Fruit fly (Drosophila melanogaster) whole organism, embryonic: ENCODE measurements around the gene Pss.

Experiments used
- ATbp ChIP-seq: fragments of 200-800 bp; sonication (Bioruptor generic); optimal IDR thresholded peaks from 2 replicates; lab custom pipeline; 2017; ENCODE audit warnings: missing biosample characterization, mild to moderate bottlenecking, missing genetic modification characterization, missing genetic modification reagents
- Abd-B ChIP-seq: fragments of 200-800 bp; sonication (Bioruptor generic); optimal IDR thresholded peaks from 2 replicates; lab custom pipeline; 2018; ENCODE audit warnings: missing biosample characterization, mild to moderate bottlenecking, missing genetic modification characterization, moderate library complexity
- Bgb ChIP-seq: fragments of 200-800 bp; sonication (Bioruptor generic); IDR thresholded peaks from 2 replicates; pipeline ENCODE4 v1.3.6; 2022; ENCODE audit warnings: missing biosample characterization, missing genetic modification characterization; ENCODE audit not compliant: partially characterized antibody
- CG10147 ChIP-seq: fragments of 200-800 bp; sonication (Bioruptor generic); optimal IDR thresholded peaks from 2 replicates; lab custom pipeline; 2019; ENCODE audit warnings: missing biosample characterization, mild to moderate bottlenecking, missing genetic modification characterization, moderate library complexity
- CG10462 ChIP-seq: fragments of 200-800 bp; sonication (Bioruptor generic); optimal IDR thresholded peaks from 2 replicates; lab custom pipeline; 2016; ENCODE audit warnings: missing biosample characterization, missing genetic modification characterization
- CG10654 ChIP-seq: fragments of 200-800 bp; sonication (Bioruptor generic); optimal IDR thresholded peaks from 2 replicates; lab custom pipeline; 2016; ENCODE audit warnings: missing biosample characterization, missing genetic modification characterization
- CG11247 ChIP-seq: fragments of 200-800 bp; sonication (Bioruptor generic); IDR thresholded peaks from 2 replicates; pipeline ENCODE4 v1.3.6; 2022; ENCODE audit warnings: missing biosample characterization, missing genetic modification characterization
- CG11695 ChIP-seq: fragments of 200-800 bp; sonication (Bioruptor generic); IDR thresholded peaks from 3 replicates; pipeline ENCODE4 v1.3.6; 2022; ENCODE audit warnings: missing biosample characterization, missing genetic modification characterization
- CG12744 ChIP-seq: fragments of 200-800 bp; sonication (Bioruptor generic); optimal IDR thresholded peaks from 2 replicates; lab custom pipeline; 2016; ENCODE audit warnings: missing biosample characterization, missing genetic modification characterization
- CG16815 ChIP-seq: fragments of 200-800 bp; sonication (Bioruptor generic); optimal IDR thresholded peaks from 3 replicates; lab custom pipeline; 2017; ENCODE audit warnings: missing biosample characterization, mild to moderate bottlenecking, missing genetic modification characterization
- CG1792 ChIP-seq: fragments of 200-800 bp; sonication (Bioruptor generic); optimal IDR thresholded peaks from 2 replicates; lab custom pipeline; 2016; ENCODE audit warnings: missing biosample characterization, missing genetic modification characterization
- CG18011 ChIP-seq: fragments of 200-800 bp; sonication (Bioruptor generic); optimal IDR thresholded peaks from 2 replicates; lab custom pipeline; 2017; ENCODE audit warnings: missing biosample characterization, missing genetic modification characterization, mild to moderate bottlenecking, moderate library complexity, missing genotype
- CG1832 ChIP-seq: fragments of 200-800 bp; sonication (Bioruptor generic); optimal IDR thresholded peaks from 2 replicates; lab custom pipeline; 2017; ENCODE audit warnings: missing biosample characterization, mild to moderate bottlenecking, missing genetic modification characterization, inconsistent platforms
- CG30020 ChIP-seq: fragments of 200-800 bp; optimal IDR thresholded peaks from 2 replicates; lab custom pipeline; 2019; ENCODE audit warnings: missing biosample characterization, mild to moderate bottlenecking, missing genetic modification characterization, moderate library complexity
- CG30431 ChIP-seq: fragments of 200-800 bp; sonication (Bioruptor generic); optimal IDR thresholded peaks from 2 replicates; lab custom pipeline; 2017; ENCODE audit warnings: missing biosample characterization, missing genetic modification characterization
- CG31365 ChIP-seq: fragments of 200-800 bp; sonication (Bioruptor generic); optimal IDR thresholded peaks from 2 replicates; lab custom pipeline; 2018; ENCODE audit warnings: missing biosample characterization, mild to moderate bottlenecking, missing genetic modification characterization
- CG34376 ChIP-seq: fragments of 200-800 bp; sonication (Bioruptor generic); optimal IDR thresholded peaks from 2 replicates; lab custom pipeline; 2018; ENCODE audit warnings: missing biosample characterization, mild to moderate bottlenecking, missing genetic modification characterization
- CG3838 ChIP-seq: fragments of 200-800 bp; sonication (Bioruptor generic); optimal IDR thresholded peaks from 3 replicates; lab custom pipeline; 2016; ENCODE audit warnings: missing biosample characterization, missing genetic modification characterization
- CG4328 ChIP-seq: fragments of 200-800 bp; sonication (Bioruptor generic); optimal IDR thresholded peaks from 3 replicates; lab custom pipeline; 2017; ENCODE audit warnings: missing biosample characterization, missing genetic modification reagents, missing genetic modification characterization
- CG6654 ChIP-seq: fragments of 200-800 bp; sonication (Bioruptor generic); optimal IDR thresholded peaks from 2 replicates; lab custom pipeline; 2017; ENCODE audit warnings: missing biosample characterization, mild to moderate bottlenecking, missing genetic modification characterization
- CG6854 ChIP-seq: fragments of 200-800 bp; sonication (Bioruptor generic); optimal IDR thresholded peaks from 3 replicates; lab custom pipeline; 2017; ENCODE audit warnings: missing biosample characterization, mild to moderate bottlenecking, missing genetic modification characterization
- CG7928 ChIP-seq: fragments of 200-800 bp; sonication (Bioruptor generic); optimal IDR thresholded peaks from 2 replicates; lab custom pipeline; 2017; ENCODE audit warnings: missing biosample characterization, mild to moderate bottlenecking, missing genetic modification characterization
- CG9727 ChIP-seq: fragments of 200-800 bp; sonication (Bioruptor generic); optimal IDR thresholded peaks from 3 replicates; lab custom pipeline; 2017; ENCODE audit warnings: missing biosample characterization, mild to moderate bottlenecking, missing genetic modification characterization
- CG9797 ChIP-seq: fragments of 200-800 bp; sonication (Bioruptor generic); optimal IDR thresholded peaks from 3 replicates; lab custom pipeline; 2018; ENCODE audit warnings: missing biosample characterization, mild to moderate bottlenecking, missing genetic modification characterization
- CkIIα-i1 ChIP-seq: fragments of 200-800 bp; sonication (Bioruptor generic); IDR thresholded peaks from 2 replicates; pipeline ENCODE4 v1.3.6; 2022; ENCODE audit warnings: missing biosample characterization, missing genetic modification characterization
- Deaf1 ChIP-seq: fragments of 200-800 bp; optimal IDR thresholded peaks from 3 replicates; lab custom pipeline; 2019; ENCODE audit warnings: missing biosample characterization, mild to moderate bottlenecking, missing genetic modification characterization, moderate library complexity
- Gsc ChIP-seq: fragments of 200-800 bp; sonication (Bioruptor generic); IDR thresholded peaks from 2 replicates; pipeline ENCODE4 v1.3.6; 2022; ENCODE audit warnings: missing biosample characterization, missing genetic modification characterization
- HHEX ChIP-seq: fragments of 200-800 bp; sonication (Bioruptor generic); optimal IDR thresholded peaks from 3 replicates; lab custom pipeline; 2017; ENCODE audit warnings: missing biosample characterization, mild to moderate bottlenecking, missing genetic modification characterization, missing genetic modification reagents
- MTF-1 ChIP-seq: fragments of 200-800 bp; sonication (Bioruptor generic); optimal IDR thresholded peaks from 2 replicates; lab custom pipeline; 2018; ENCODE audit warnings: missing biosample characterization, mild to moderate bottlenecking, missing genetic modification characterization, borderline replicate concordance
- Meics ChIP-seq: fragments of 200-800 bp; sonication (Bioruptor generic); optimal IDR thresholded peaks from 2 replicates; lab custom pipeline; 2017; ENCODE audit warnings: missing biosample characterization, mild to moderate bottlenecking, missing genetic modification characterization
- Mrtf ChIP-seq: fragments of 200-800 bp; sonication (Bioruptor generic); IDR thresholded peaks from 3 replicates; pipeline ENCODE4 v1.3.6; 2022; ENCODE audit warnings: missing biosample characterization, missing genetic modification characterization
- Sry-δ ChIP-seq: fragments of 200-800 bp; sonication (Bioruptor generic); optimal IDR thresholded peaks from 2 replicates; lab custom pipeline; 2016; ENCODE audit warnings: missing biosample characterization, missing genetic modification characterization
- az2 ChIP-seq: fragments of 200-800 bp; sonication (Bioruptor generic); optimal IDR thresholded peaks from 3 replicates; lab custom pipeline; 2016; ENCODE audit warnings: missing biosample characterization, missing genetic modification characterization
- cas ChIP-seq: fragments of 200-800 bp; sonication (Bioruptor generic); IDR thresholded peaks from 2 replicates; pipeline ENCODE4 v1.3.6; 2022; ENCODE audit warnings: missing biosample characterization, missing genetic modification characterization
- cato ChIP-seq: fragments of 200-800 bp; sonication (Bioruptor generic); optimal IDR thresholded peaks from 2 replicates; lab custom pipeline; 2016; ENCODE audit warnings: missing biosample characterization, missing genetic modification characterization, borderline replicate concordance
- chinmo ChIP-seq: fragments of 200-800 bp; sonication (Bioruptor generic); IDR thresholded peaks from 4 replicates; pipeline ENCODE4 v1.3.6; 2022; ENCODE audit warnings: missing biosample characterization, missing genetic modification characterization; ENCODE audit not compliant: partially characterized antibody
- danr ChIP-seq: fragments of 200-800 bp; sonication (Bioruptor generic); IDR thresholded peaks from 2 replicates; pipeline ENCODE4 v1.3.6; 2022; ENCODE audit warnings: missing biosample characterization, missing genetic modification characterization
- dmrt99B ChIP-seq: fragments of 200-800 bp; sonication (Bioruptor generic); optimal IDR thresholded peaks from 2 replicates; lab custom pipeline; 2018; ENCODE audit warnings: missing biosample characterization, mild to moderate bottlenecking, missing genetic modification characterization, moderate library complexity
- esg ChIP-seq: fragments of 200-800 bp; sonication (Bioruptor generic); conservative IDR thresholded peaks from 2 replicates; pipeline ENCODE4 v1.3.6; 2022; ENCODE audit warnings: missing biosample characterization, missing genetic modification characterization
- gsb ChIP-seq: fragments of 200-800 bp; sonication (Bioruptor generic); IDR thresholded peaks from 2 replicates; pipeline ENCODE4 v1.3.6; 2022; ENCODE audit warnings: missing biosample characterization, missing genetic modification characterization
- jumu ChIP-seq: fragments of 200-800 bp; sonication (Bioruptor generic); optimal IDR thresholded peaks from 3 replicates; lab custom pipeline; 2016; ENCODE audit warnings: missing biosample characterization, missing genetic modification characterization
- salm ChIP-seq: fragments of 200-800 bp; sonication (Bioruptor generic); optimal IDR thresholded peaks from 2 replicates; lab custom pipeline; 2018; ENCODE audit warnings: missing biosample characterization, mild to moderate bottlenecking, missing genetic modification characterization
- sisA ChIP-seq: fragments of 200-800 bp; sonication (Bioruptor generic); IDR thresholded peaks from 2 replicates; pipeline ENCODE4 v1.3.6; 2022; ENCODE audit warnings: missing biosample characterization, missing genetic modification characterization
- ssp ChIP-seq: fragments of 200-800 bp; sonication (Bioruptor generic); IDR thresholded peaks from 2 replicates; pipeline ENCODE4 v1.3.6; 2022; ENCODE audit warnings: missing biosample characterization, missing genetic modification characterization
- sug ChIP-seq: fragments of 200-800 bp; optimal IDR thresholded peaks from 2 replicates; lab custom pipeline; 2019; ENCODE audit warnings: missing biosample characterization, mild to moderate bottlenecking, missing genetic modification characterization, moderate library complexity
- trh ChIP-seq: fragments of 200-800 bp; sonication (Bioruptor generic); optimal IDR thresholded peaks from 2 replicates; lab custom pipeline; 2016; ENCODE audit warnings: missing biosample characterization, missing genetic modification characterization
- tx ChIP-seq: fragments of 200-800 bp; sonication (Bioruptor generic); optimal IDR thresholded peaks from 2 replicates; lab custom pipeline; 2016; ENCODE audit warnings: missing biosample characterization, missing genetic modification characterization
- vfl ChIP-seq: fragments of 200-800 bp; sonication (Bioruptor generic); optimal IDR thresholded peaks from 2 replicates; lab custom pipeline; 2016; ENCODE audit warnings: missing biosample characterization, missing genetic modification characterization
- wdn ChIP-seq: fragments of 200-800 bp; sonication (Bioruptor generic); IDR thresholded peaks from 2 replicates; pipeline ENCODE4 v1.3.6; 2022; ENCODE audit warnings: missing biosample characterization, missing genetic modification characterization

Pss gene

DNA sequence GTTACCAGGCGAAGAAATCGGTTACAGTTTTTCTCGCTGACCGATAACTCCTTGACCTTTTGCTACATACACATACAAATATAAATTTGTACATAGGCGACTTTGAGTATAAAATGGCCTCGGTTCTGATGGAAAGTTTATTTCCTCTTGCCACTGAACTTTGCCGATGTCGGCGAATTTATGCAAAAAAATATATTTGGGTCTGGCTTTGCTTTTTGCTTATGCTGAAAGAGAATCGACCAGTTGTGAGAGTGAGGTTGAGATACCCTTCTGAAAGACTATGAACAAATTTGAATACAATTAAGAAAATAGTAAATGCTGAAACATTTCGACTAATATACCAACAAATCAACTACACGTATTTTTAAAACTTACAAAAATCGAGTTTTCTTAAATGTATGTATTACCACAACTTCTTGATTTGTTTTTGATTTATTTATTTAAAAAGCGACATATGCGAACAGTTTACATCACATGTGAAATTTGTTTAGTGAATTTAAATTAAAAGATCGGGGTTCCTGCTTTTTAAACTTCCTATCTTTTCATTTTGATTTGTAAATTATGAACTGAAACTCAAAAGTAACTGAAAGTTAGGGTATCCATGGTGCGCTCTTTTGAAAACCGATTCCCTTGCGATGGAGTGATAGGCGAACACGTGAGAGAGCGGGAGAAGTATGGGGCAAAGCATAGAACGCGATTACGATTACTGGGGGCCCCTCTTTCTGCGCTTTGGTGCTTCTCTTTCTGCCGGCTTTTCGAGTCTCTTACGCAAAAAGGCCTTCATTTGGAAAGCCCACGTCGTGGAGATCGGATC is 16.6 kb downstream of the Pss start (continued):
- TF ChIP-seq CG10462 (GFP tag; lab: Kevin White, UChicago), result peak; percentile 49
- TF ChIP-seq Deaf1 (tag; lab: Kevin White, UChicago), result peak; percentile 60
- TF ChIP-seq wdn, result no peak
- TF ChIP-seq cato (GFP tag; lab: Kevin White, UChicago), result peak; percentile 17
- TF ChIP-seq chinmo (GFP tag; lab: Robert Waterston, UW), result no peak
- TF ChIP-seq CkIIα-i1, result no peak
- TF ChIP-seq ssp (GFP tag; lab: Robert Waterston, UW), result no peak
- TF ChIP-seq CG30020 (tag; lab: Kevin White, UChicago), result peak; percentile 43
- peak; percentile 78 for TF ChIP-seq dmrt99B (tag; lab: Kevin White, UChicago)
- peak; percentile 62 for TF ChIP-seq CG30431 (GFP tag; lab: Kevin White, UChicago)
- peak; percentile 88 for TF ChIP-seq CG9727 (GFP tag; lab: Kevin White, UChicago)
- peak; percentile 81 for TF ChIP-seq sug (tag; lab: Kevin White, UChicago)
- TF ChIP-seq CG6854 (GFP tag; lab: Kevin White, UChicago), result peak; percentile 67
- TF ChIP-seq Gsc (GFP tag; lab: Robert Waterston, UW), result no peak
- TF ChIP-seq HHEX, result peak; percentile 69
- peak; percentile 36 for TF ChIP-seq CG1792 (GFP tag; lab: Kevin White, UChicago)
- no peak; the same call in 1 of the 2 replicates for TF ChIP-seq sisA (GFP tag; lab: Robert Waterston, UW)
- peak; percentile 40 for TF ChIP-seq CG10654 (GFP tag; lab: Kevin White, UChicago)
- TF ChIP-seq salm (tag; lab: Kevin White, UChicago), result peak; percentile 43
- TF ChIP-seq gsb (GFP tag; lab: Robert Waterston, UW), result no peak
- TF ChIP-seq CG9797, result no peak
- TF ChIP-seq CG3838, result peak; percentile 34
- TF ChIP-seq ATbp (GFP tag; lab: Kevin White, UChicago), result peak; percentile 17
- no peak for TF ChIP-seq trh
- TF ChIP-seq danr (GFP tag; lab: Robert Waterston, UW), result no peak
- no peak for TF ChIP-seq CG11247
- peak; percentile 41; the same call in 1 of the 3 replicates for TF ChIP-seq CG11695
- TF ChIP-seq CG6654 (GFP tag; lab: Kevin White, UChicago), result peak; percentile 31
- TF ChIP-seq CG16815 (GFP tag; lab: Kevin White, UChicago), result peak; percentile 80
- peak; percentile 58 for TF ChIP-seq CG34376
- peak; percentile 39 for TF ChIP-seq Sry-δ
- TF ChIP-seq jumu (GFP tag; lab: Kevin White, UChicago), result peak; percentile 37
- no peak for TF ChIP-seq MTF-1 (GFP tag; lab: Kevin White, UChicago)
- peak; percentile 59 for TF ChIP-seq CG12744 (GFP tag; lab: Kevin White, UChicago)
- peak; percentile 89 for TF ChIP-seq CG10147
- peak; percentile 37; the same call in 1 of the 2 replicates for TF ChIP-seq esg (GFP tag; lab: Robert Waterston, UW)
- TF ChIP-seq az2 (GFP tag; lab: Kevin White, UChicago), result peak; percentile 69
- TF ChIP-seq CG7928 (GFP tag; lab: Kevin White, UChicago), result peak; percentile 56
- TF ChIP-seq CG31365 (tag; lab: Kevin White, UChicago), result no peak
- peak; percentile 31 for TF ChIP-seq CG18011 (GFP tag; lab: Kevin White, UChicago)
- peak; percentile 21 for TF ChIP-seq tx (GFP tag; lab: Kevin White, UChicago)
- peak; percentile 67 for TF ChIP-seq CG4328
- peak; percentile 64 for TF ChIP-seq Abd-B
- no peak for TF ChIP-seq Mrtf (GFP tag; lab: Robert Waterston, UW)
- no peak for TF ChIP-seq CG1832 (GFP tag; lab: Kevin White, UChicago)
- peak; percentile 58 for TF ChIP-seq vfl
- no peak for TF ChIP-seq Bgb (GFP tag; lab: Robert Waterston, UW)
- TF ChIP-seq Meics (GFP tag; lab: Kevin White, UChicago), result peak; percentile 91
- TF ChIP-seq cas, result no peak
